Fruit fly (Drosophila melanogaster) whole organism, embryonic: ENCODE results near the gene CG5846.

Experiments used
- Abd-B ChIP-seq: fragments of 200-800 bp; sonication (Bioruptor generic); optimal IDR thresholded peaks from 2 replicates; lab custom pipeline; 2018; ENCODE audit warnings: missing biosample characterization, mild to moderate bottlenecking, missing genetic modification characterization, moderate library complexity
- BEAF-32 ChIP-seq: fragments of 200-800 bp; sonication (Bioruptor generic); optimal IDR thresholded peaks from 3 replicates; lab custom pipeline; 2017; ENCODE audit warnings: missing biosample characterization, missing genetic modification characterization, mild to moderate bottlenecking, moderate library complexity, missing genetic modification reagents
- Bgb ChIP-seq: fragments of 200-800 bp; sonication (Bioruptor generic); IDR thresholded peaks from 2 replicates; pipeline ENCODE4 v1.3.6; 2022; ENCODE audit warnings: missing biosample characterization, missing genetic modification characterization; ENCODE audit not compliant: partially characterized antibody
- CG10366 ChIP-seq: fragments of 200-800 bp; sonication (Bioruptor generic); IDR thresholded peaks from 2 replicates; pipeline ENCODE4 v1.3.6; 2022; ENCODE audit warnings: missing biosample characterization, missing genetic modification characterization
- CG11093 ChIP-seq: fragments of 200-800 bp; sonication (Bioruptor generic); IDR thresholded peaks from 3 replicates; pipeline ENCODE4 v1.3.6; 2022; ENCODE audit warnings: missing biosample characterization, missing genetic modification characterization
- CG11723 ChIP-seq: fragments of 200-800 bp; sonication (Bioruptor generic); optimal IDR thresholded peaks from 2 replicates; lab custom pipeline; 2017; ENCODE audit warnings: missing biosample characterization, mild to moderate bottlenecking, missing genetic modification characterization
- CG13296 ChIP-seq: fragments of 200-800 bp; sonication (Bioruptor generic); optimal IDR thresholded peaks from 3 replicates; lab custom pipeline; 2018; ENCODE audit warnings: missing biosample characterization, mild to moderate bottlenecking, missing genetic modification characterization
- CG15601 ChIP-seq: fragments of 200-800 bp; sonication (Bioruptor generic); optimal IDR thresholded peaks from 3 replicates; lab custom pipeline; 2019; ENCODE audit warnings: missing biosample characterization, mild to moderate bottlenecking, missing genetic modification characterization, moderate library complexity
- CG16779 ChIP-seq: fragments of 200-800 bp; sonication (Bioruptor generic); IDR thresholded peaks from 2 replicates; pipeline ENCODE4 v1.3.6; 2022; ENCODE audit warnings: missing biosample characterization, missing genetic modification characterization
- CG17612 ChIP-seq: fragments of 200-800 bp; sonication (Bioruptor generic); IDR thresholded peaks from 2 replicates; pipeline ENCODE4 v1.3.6; 2022; ENCODE audit warnings: missing biosample characterization, missing genetic modification characterization
- CG1792 ChIP-seq: fragments of 200-800 bp; sonication (Bioruptor generic); optimal IDR thresholded peaks from 2 replicates; lab custom pipeline; 2016; ENCODE audit warnings: missing biosample characterization, missing genetic modification characterization
- CG32767 ChIP-seq: fragments of 200-800 bp; sonication (Bioruptor generic); IDR thresholded peaks from 2 replicates; pipeline ENCODE4 v1.3.6; 2022; ENCODE audit warnings: missing biosample characterization, missing genetic modification characterization
- CG42726 ChIP-seq: fragments of 200-800 bp; sonication (Bioruptor generic); IDR thresholded peaks from 2 replicates; pipeline ENCODE4 v1.3.6; 2022; ENCODE audit warnings: missing biosample characterization, missing genetic modification characterization; ENCODE audit not compliant: partially characterized antibody
- CG6175 ChIP-seq: fragments of 200-800 bp; sonication (Bioruptor generic); IDR thresholded peaks from 3 replicates; pipeline ENCODE4 v1.3.6; 2022; ENCODE audit warnings: missing biosample characterization, missing genetic modification characterization
- CG8281 ChIP-seq: fragments of 200-800 bp; sonication (Bioruptor generic); optimal IDR thresholded peaks from 2 replicates; lab custom pipeline; 2018; ENCODE audit warnings: missing biosample characterization, mild to moderate bottlenecking, missing genetic modification characterization, moderate library complexity
- CG8944 ChIP-seq: fragments of 200-800 bp; sonication (Bioruptor generic); optimal IDR thresholded peaks from 3 replicates; lab custom pipeline; 2016; ENCODE audit warnings: missing biosample characterization, missing genetic modification characterization
- CG9797 ChIP-seq: fragments of 200-800 bp; sonication (Bioruptor generic); optimal IDR thresholded peaks from 3 replicates; lab custom pipeline; 2018; ENCODE audit warnings: missing biosample characterization, mild to moderate bottlenecking, missing genetic modification characterization
- CHES-1-like ChIP-seq: fragments of 200-800 bp; sonication (Bioruptor generic); optimal IDR thresholded peaks from 2 replicates; lab custom pipeline; 2016; ENCODE audit warnings: missing biosample characterization, missing genetic modification characterization
- Chrac-16 ChIP-seq: fragments of 200-800 bp; sonication (Bioruptor generic); optimal IDR thresholded peaks from 3 replicates; lab custom pipeline; 2016; ENCODE audit warnings: missing biosample characterization, missing genetic modification characterization
- CoRest ChIP-seq: fragments of 200-800 bp; sonication (Bioruptor generic); optimal IDR thresholded peaks from 3 replicates; lab custom pipeline; 2018; ENCODE audit warnings: missing biosample characterization, mild to moderate bottlenecking, missing genetic modification characterization, moderate library complexity
- D19A ChIP-seq: fragments of 200-800 bp; optimal IDR thresholded peaks from 3 replicates; lab custom pipeline; 2019; ENCODE audit warnings: missing biosample characterization, mild to moderate bottlenecking, missing genetic modification characterization, moderate library complexity
- Dip2 ChIP-seq: fragments of 200-800 bp; sonication (Bioruptor generic); IDR thresholded peaks from 2 replicates; pipeline ENCODE4 v1.3.6; 2022; ENCODE audit warnings: missing biosample characterization, missing genetic modification characterization
- Dp ChIP-seq: fragments of 200-800 bp; sonication (Bioruptor generic); optimal IDR thresholded peaks from 2 replicates; lab custom pipeline; 2018; ENCODE audit warnings: missing biosample characterization, mild to moderate bottlenecking, missing genetic modification characterization, moderate library complexity
- Dref ChIP-seq: fragments of 200-800 bp; sonication (Bioruptor generic); IDR thresholded peaks from 2 replicates; pipeline ENCODE4 v1.3.6; 2022; ENCODE audit warnings: missing biosample characterization, missing genetic modification characterization
- Eip74EF ChIP-seq, 2 experiments: fragments of 200-800 bp in 1 of 2; fragments of >200 bp in 1 of 2; sonication (Bioruptor generic) in 1 of 2; optimal IDR thresholded peaks; 2 replicates each; lab custom pipeline; 2017 to 2019; ENCODE audit warnings: missing biosample characterization in 2 of 2, missing genetic modification characterization in 2 of 2, mild to moderate bottlenecking in 1 of 2, moderate library complexity in 1 of 2
- Fer2 ChIP-seq: fragments of 200-800 bp; sonication (Bioruptor generic); optimal IDR thresholded peaks from 2 replicates; lab custom pipeline; 2018; ENCODE audit warnings: missing biosample characterization, mild to moderate bottlenecking, missing genetic modification characterization, moderate library complexity
- Hand ChIP-seq: fragments of 200-800 bp; sonication (Bioruptor generic); optimal IDR thresholded peaks from 2 replicates; lab custom pipeline; 2017; ENCODE audit warnings: mild to moderate bottlenecking, missing biosample characterization, missing genetic modification reagents, missing genetic modification characterization
- Myb ChIP-seq: fragments of 200-800 bp; sonication (Bioruptor generic); optimal IDR thresholded peaks from 2 replicates; lab custom pipeline; 2016; ENCODE audit warnings: missing biosample characterization, missing genetic modification characterization
- Neu2 ChIP-seq: fragments of 200-800 bp; sonication (Bioruptor generic); optimal IDR thresholded peaks from 3 replicates; lab custom pipeline; 2016; ENCODE audit warnings: missing biosample characterization, missing genetic modification characterization, borderline replicate concordance
- Nf-YB ChIP-seq: fragments of 200-800 bp; sonication (Bioruptor generic); optimal IDR thresholded peaks from 3 replicates; lab custom pipeline; 2019; ENCODE audit warnings: missing biosample characterization, mild to moderate bottlenecking, missing genetic modification characterization, moderate library complexity
- Opbp ChIP-seq: fragments of 200-800 bp; sonication (Bioruptor generic); IDR thresholded peaks from 3 replicates; pipeline ENCODE4 v1.3.6; 2022; ENCODE audit warnings: missing biosample characterization, missing genetic modification characterization; ENCODE audit not compliant: partially characterized antibody
- Usf ChIP-seq: fragments of 200-800 bp; sonication (Bioruptor generic); optimal IDR thresholded peaks from 2 replicates; lab custom pipeline; 2017; ENCODE audit warnings: missing genotype, missing biosample characterization, missing genetic modification characterization
- aop ChIP-seq: fragments of 200-800 bp; sonication (Bioruptor generic); IDR thresholded peaks from 2 replicates; pipeline ENCODE4 v1.3.6; 2022; ENCODE audit warnings: missing biosample characterization, missing genetic modification characterization
- ash1 ChIP-seq: fragments of 200-800 bp; sonication (Bioruptor generic); optimal IDR thresholded peaks from 2 replicates; lab custom pipeline; 2018; ENCODE audit warnings: missing biosample characterization, mild to moderate bottlenecking, missing genetic modification characterization
- bab2 ChIP-seq: fragments of 200-800 bp; sonication (Bioruptor generic); optimal IDR thresholded peaks from 2 replicates; lab custom pipeline; 2016; ENCODE audit warnings: missing biosample characterization, missing genetic modification characterization
- crc ChIP-seq: fragments of 200-800 bp; sonication (Bioruptor generic); optimal IDR thresholded peaks from 2 replicates; lab custom pipeline; 2016; ENCODE audit warnings: missing biosample characterization, missing genetic modification characterization
- fu2 ChIP-seq: fragments of 200-800 bp; sonication (Bioruptor generic); optimal IDR thresholded peaks from 2 replicates; lab custom pipeline; 2016; ENCODE audit warnings: missing biosample characterization, missing genetic modification characterization
- gro ChIP-seq: fragments of 200-800 bp; sonication (Bioruptor generic); optimal IDR thresholded peaks from 2 replicates; lab custom pipeline; 2016; ENCODE audit warnings: missing biosample characterization, missing genetic modification characterization
- kah ChIP-seq: fragments of 200-800 bp; sonication (Bioruptor generic); optimal IDR thresholded peaks from 2 replicates; lab custom pipeline; 2018; ENCODE audit warnings: missing biosample characterization, mild to moderate bottlenecking, missing genetic modification characterization
- luna ChIP-seq: fragments of 200-800 bp; sonication (Bioruptor generic); optimal IDR thresholded peaks from 2 replicates; lab custom pipeline; 2016; ENCODE audit warnings: missing biosample characterization, missing genetic modification characterization
- nau ChIP-seq: fragments of 200-800 bp; sonication (Bioruptor generic); optimal IDR thresholded peaks from 3 replicates; lab custom pipeline; 2017; ENCODE audit warnings: missing biosample characterization, mild to moderate bottlenecking, missing genetic modification characterization, missing genetic modification reagents
- org-1 ChIP-seq: fragments of 200-800 bp; sonication (Bioruptor generic); optimal IDR thresholded peaks from 2 replicates; lab custom pipeline; 2017; ENCODE audit warnings: missing biosample characterization, missing genetic modification characterization
- phol ChIP-seq: fragments of 200-800 bp; sonication (Bioruptor generic); optimal IDR thresholded peaks from 3 replicates; lab custom pipeline; 2018; ENCODE audit warnings: missing biosample characterization, mild to moderate bottlenecking, missing genetic modification characterization, moderate library complexity
- pnt ChIP-seq: fragments of 200-800 bp; sonication (Bioruptor generic); optimal IDR thresholded peaks from 3 replicates; lab custom pipeline; 2016; ENCODE audit warnings: missing biosample characterization, missing genetic modification characterization
- pum ChIP-seq: fragments of 200-800 bp; sonication (Bioruptor generic); optimal IDR thresholded peaks from 2 replicates; lab custom pipeline; 2016; ENCODE audit warnings: missing biosample characterization, missing genetic modification characterization
- seq ChIP-seq: fragments of 200-800 bp; sonication (Bioruptor generic); IDR thresholded peaks from 2 replicates; pipeline ENCODE4 v1.3.6; 2022; ENCODE audit warnings: missing biosample characterization, missing genetic modification characterization
- shn ChIP-seq: fragments of 200-800 bp; sonication (Bioruptor generic); optimal IDR thresholded peaks from 3 replicates; lab custom pipeline; 2016; ENCODE audit warnings: missing biosample characterization, missing genetic modification characterization
- sima ChIP-seq: fragments of 200-800 bp; sonication (Bioruptor generic); optimal IDR thresholded peaks from 2 replicates; lab custom pipeline; 2016; ENCODE audit warnings: missing biosample characterization, missing genetic modification characterization
- sob ChIP-seq: fragments of 200-800 bp; sonication (Bioruptor generic); IDR thresholded peaks from 2 replicates; pipeline ENCODE4 v1.3.6; 2022; ENCODE audit warnings: missing biosample characterization, missing genetic modification characterization
- tgo ChIP-seq: fragments of 200-800 bp; sonication (Bioruptor generic); IDR thresholded peaks from 3 replicates; pipeline ENCODE4 v1.3.6; 2022; ENCODE audit warnings: missing biosample characterization, missing genetic modification characterization
- tll ChIP-seq, 2 experiments: fragments of 200-800 bp in 1 of 2; fragments of >200 bp in 1 of 2; sonication (Bioruptor generic) in 1 of 2; optimal IDR thresholded peaks; 2 replicates each; lab custom pipeline; 2017 to 2019; ENCODE audit warnings: missing biosample characterization in 2 of 2, missing genetic modification characterization in 2 of 2, mild to moderate bottlenecking in 1 of 2, moderate library complexity in 1 of 2

The CG5846 gene

dm6 chr2L:9921401-9921800 is 35.6 kb downstream of the CG5846 start, which contains the start of gene CG4592 (continued):
- TF ChIP-seq sob: peak; percentile 65; the same call in 1 of the 2 replicates
- TF ChIP-seq CG13296 (GFP tag; lab: Kevin White, UChicago): peak; percentile 52
- no peak for TF ChIP-seq CG8944 (GFP tag; lab: Kevin White, UChicago)
- peak; percentile 71 for TF ChIP-seq phol
- no peak for TF ChIP-seq Fer2 (tag; lab: Kevin White, UChicago)
- peak; percentile 22 for TF ChIP-seq bab2 (GFP tag; lab: Kevin White, UChicago)
- peak; percentile 56; the same call in 1 of the 2 replicates for TF ChIP-seq CG32767 (GFP tag; lab: Robert Waterston, UW)
- TF ChIP-seq Abd-B: no peak
- peak; percentile 22 for TF ChIP-seq Usf (GFP tag; lab: Kevin White, UChicago)
- no peak for TF ChIP-seq ash1 (GFP tag; lab: Kevin White, UChicago)
- TF ChIP-seq fu2 (GFP tag; lab: Kevin White, UChicago): no peak
- TF ChIP-seq D19A (tag; lab: Kevin White, UChicago): no peak
- TF ChIP-seq CG6175: no peak
- no peak for TF ChIP-seq CG16779
- peak; percentile 63 for TF ChIP-seq tgo
- peak; percentile 10 for TF ChIP-seq Chrac-16 (GFP tag; lab: Kevin White, UChicago)
- TF ChIP-seq shn (GFP tag; lab: Kevin White, UChicago): no peak
- no peak for TF ChIP-seq aop (GFP tag; lab: Robert Waterston, UW)
- no peak for TF ChIP-seq Opbp
- TF ChIP-seq nau: no peak
- TF ChIP-seq CG11093 (GFP tag; lab: Robert Waterston, UW): no peak
- peak; percentile 6 for TF ChIP-seq Hand (GFP tag; lab: Kevin White, UChicago)
- TF ChIP-seq CG10366: peak; percentile 72
- no peak for TF ChIP-seq Dip2 (GFP tag; lab: Robert Waterston, UW)
- no peak for TF ChIP-seq CG15601 (tag; lab: Kevin White, UChicago)
- TF ChIP-seq seq (GFP tag; lab: Robert Waterston, UW): 0 out of 2 replicates have a peak, but pooled peaks have one; percentile 30
- peak; percentile 18 for TF ChIP-seq Dp
- TF ChIP-seq CG9797: no peak
- peak; percentile 23 for TF ChIP-seq Nf-YB (GFP tag; lab: Kevin White, UChicago)
- no peak for TF ChIP-seq crc (GFP tag; lab: Kevin White, UChicago)
- no peak for TF ChIP-seq Bgb (GFP tag; lab: Robert Waterston, UW)
- TF ChIP-seq CHES-1-like (GFP tag; lab: Kevin White, UChicago): no peak
- TF ChIP-seq Neu2 (GFP tag; lab: Kevin White, UChicago): no peak
- TF ChIP-seq CG1792: no peak
- no peak for TF ChIP-seq BEAF-32
- TF ChIP-seq sima: no peak
- no peak for TF ChIP-seq pum (GFP tag; lab: Kevin White, UChicago)
- no peak for TF ChIP-seq pnt (GFP tag; lab: Kevin White, UChicago)
- TF ChIP-seq Dref (GFP tag; lab: Robert Waterston, UW): no peak
- no peak for TF ChIP-seq CG8281 (tag; lab: Kevin White, UChicago)
- no peak for TF ChIP-seq org-1 (GFP tag; lab: Kevin White, UChicago)
- peak; percentile 64 for TF ChIP-seq CoRest (tag; lab: Kevin White, UChicago)
- TF ChIP-seq CG11723 (GFP tag; lab: Kevin White, UChicago): no peak
- no peak for TF ChIP-seq CG42726
- peak; percentile 15 for TF ChIP-seq Myb (GFP tag; lab: Kevin White, UChicago)
- peak; percentile 67 for TF ChIP-seq gro (GFP tag; lab: Kevin White, UChicago)
- TF ChIP-seq CG17612 (GFP tag; lab: Robert Waterston, UW): no peak
- no peak for TF ChIP-seq tll (GFP tag; optimal IDR thresholded peaks at IDR 0.05; lab: Kevin White, UChicago)
- peak; percentile 46 for TF ChIP-seq kah (GFP tag; lab: Kevin White, UChicago)
- no peak for TF ChIP-seq Eip74EF (GFP tag; optimal IDR thresholded peaks at IDR 0.05; lab: Kevin White, UChicago)
- no peak for TF ChIP-seq luna
